Fruit fly (Drosophila melanogaster): ENCODE measurements around the gene Scox.

- TF ChIP-seq CG6808 (GFP tag; optimal IDR thresholded peaks at IDR 0.05) (no peak), CG16779 (tag; optimal IDR thresholded peaks at IDR 0.05) (no peak)
Observed at dm6 chr2L:5002031-5002430, 33.3 kb upstream of the Scox start.

Measured in whole organism, prepupa.